2 fruit fly cellular contexts compared by ENCODE assay signal in genomic region chr3L:20349333-20349924, dm6.
TF ChIP-seq lines count a peak whose summit lies in the region.

No protein-coding gene starts in this region.

TF ChIP-seq in whole organism, embryonic, 481 proteins besides CTCF, POLR2A, EP300 and RAD21 (continued from another document):
- TF ChIP-seq aop (GFP tag; IDR thresholded peaks at IDR 0.05; lab: Robert Waterston, UW) (no peak), Elba2 (GFP tag; optimal IDR thresholded peaks at IDR 0.05; lab: Kevin White, UChicago) (peak; percentile 98), mirr (GFP tag; optimal IDR thresholded peaks at IDR 0.05; lab: Kevin White, UChicago) (peak; percentile 16), ewg (GFP tag; optimal IDR thresholded peaks at IDR 0.05; lab: Kevin White, UChicago) (peak; percentile 51), tna (GFP tag; IDR thresholded peaks at IDR 0.05; lab: Robert Waterston, UW; ENCODE audit: partially characterized antibody) (0 out of 2 replicates have a peak, but pooled peaks have one; percentile 15), NfI (GFP tag; optimal IDR thresholded peaks at IDR 0.05; lab: Kevin White, UChicago) (no peak), insv (GFP tag; optimal IDR thresholded peaks at IDR 0.05; lab: Kevin White, UChicago) (peak; percentile 33 to 89), sens (GFP tag; lab: Kevin White, UChicago) (peak; percentile 56), CG1832 (GFP tag; optimal IDR thresholded peaks at IDR 0.05; lab: Kevin White, UChicago) (peak; percentile 65), CG12219 (GFP tag; optimal IDR thresholded peaks at IDR 0.05; lab: Kevin White, UChicago) (no peak), sug (tag; optimal IDR thresholded peaks at IDR 0.05; lab: Kevin White, UChicago) (peak; percentile 68), CG34224 (GFP tag; IDR thresholded peaks at IDR 0.05; lab: Robert Waterston, UW; ENCODE audit: partially characterized antibody) (peak; percentile 51; the same call in 1 of the 3 replicates), cg (GFP tag; optimal IDR thresholded peaks at IDR 0.05; lab: Kevin White, UChicago) (peak; percentile 75), exex (tag; optimal IDR thresholded peaks at IDR 0.05; lab: Kevin White, UChicago) (no peak), cwo (GFP tag; optimal IDR thresholded peaks at IDR 0.05; lab: Kevin White, UChicago) (peak; percentile 73), MESR4 (GFP tag; optimal IDR thresholded peaks at IDR 0.05; lab: Kevin White, UChicago) (no peak), CG7963 (GFP tag; IDR thresholded peaks at IDR 0.05; lab: Robert Waterston, UW; ENCODE audit: partially characterized antibody) (peak; percentile 34; the same call in 1 of the 3 replicates), Med (GFP tag; lab: Kevin White, UChicago) (peak; percentile 59), vvl (GFP tag; IDR thresholded peaks at IDR 0.05; lab: Robert Waterston, UW) (0 out of 2 replicates have a peak, but pooled peaks have one; percentile 10), CG8478 (optimal IDR thresholded peaks at IDR 0.05; lab: Kevin White, UChicago) (peak; percentile 41), amos (GFP tag; IDR thresholded peaks at IDR 0.05; lab: Robert Waterston, UW; ENCODE audit: partially characterized antibody) (peak; percentile 11; the same call in 1 of the 2 replicates), CG13624 (GFP tag; optimal IDR thresholded peaks at IDR 0.05; lab: Kevin White, UChicago) (no peak)

TF ChIP-seq in whole organism, prepupa, 60 proteins besides CTCF, POLR2A, EP300 and RAD21 (continued from another document):
- TF ChIP-seq eg (GFP tag; IDR thresholded peaks at IDR 0.05; lab: Robert Waterston, UW) (no peak), achi (GFP tag; optimal IDR thresholded peaks at IDR 0.05; lab: Kevin White, UChicago) (no peak), Eip75B (GFP tag; optimal IDR thresholded peaks at IDR 0.05; lab: Kevin White, UChicago) (peak; percentile 13), dac (GFP tag; optimal IDR thresholded peaks at IDR 0.05; lab: Kevin White, UChicago) (no peak)
